Worm (Caenorhabditis elegans) whole organism, L1 larva: ENCODE measurements around the gene Y26G10.1.

Experiments used
- C04F5.9 ChIP-seq: sonication (generic microtip); optimal IDR thresholded peaks from 2 replicates; lab custom pipeline; 2016; ENCODE audit warnings: missing genetic modification characterization, missing compliant biosample characterization
- Y116A8C.19 ChIP-seq: sonication (generic microtip); optimal IDR thresholded peaks from 2 replicates; lab custom pipeline; 2016; ENCODE audit warnings: missing compliant biosample characterization, missing genetic modification characterization, borderline replicate concordance
- aly-2 ChIP-seq: fragments of 150-350 bp; optimal IDR thresholded peaks from 2 replicates; lab custom pipeline; 2014; ENCODE audit warnings: missing biosample characterization, missing genetic modification characterization
- ceh-63 ChIP-seq: fragments of 200-800 bp; sonication (Bioruptor generic); optimal IDR thresholded peaks from 2 replicates; lab custom pipeline; 2018; ENCODE audit warnings: mild to moderate bottlenecking, missing genetic modification characterization, missing compliant biosample characterization
- ceh-8 ChIP-seq: fragments of 200-800 bp; sonication (Bioruptor generic); optimal IDR thresholded peaks from 2 replicates; lab custom pipeline; 2018; ENCODE audit warnings: mild to moderate bottlenecking, missing genetic modification characterization, moderate library complexity, missing compliant biosample characterization
- ces-1 ChIP-seq: fragments of 150-350 bp; optimal IDR thresholded peaks from 2 replicates; lab custom pipeline; 2014; ENCODE audit warnings: missing biosample characterization, missing genetic modification reagents, missing genetic modification characterization
- efl-1 ChIP-seq, 4 experiments: fragments of 150-350 bp; optimal IDR thresholded peaks in 3 of 4; peaks in 1 of 4; 1 replicate in 1 of 4; 2 replicates in 3 of 4; lab custom pipeline; 2014; ENCODE audit warnings: missing biosample characterization in 2 of 4, missing genetic modification characterization in 2 of 4, missing genetic modification reagents in 2 of 4
- egl-27 ChIP-seq, 2 experiments: fragments of 150-350 bp in 1 of 2; sonication (generic microtip); optimal IDR thresholded peaks; 3 replicates each; lab custom pipeline; 2017 to 2018; ENCODE audit warnings: missing biosample characterization in 2 of 2, missing genetic modification characterization in 2 of 2, missing genetic modification reagents in 2 of 2
- elt-2 ChIP-seq: sonication (generic microtip); optimal IDR thresholded peaks from 2 replicates; lab custom pipeline; 2016; ENCODE audit warnings: missing genetic modification characterization, mild to moderate bottlenecking, inconsistent platforms, missing compliant biosample characterization, missing genetic modification reagents
- fkh-4 ChIP-seq: sonication (generic microtip); optimal IDR thresholded peaks from 2 replicates; lab custom pipeline; 2016; ENCODE audit warnings: missing compliant biosample characterization, missing genetic modification characterization, borderline replicate concordance
- fos-1 ChIP-seq: fragments of 150-350 bp; optimal IDR thresholded peaks from 2 replicates; lab custom pipeline; 2014; ENCODE audit warnings: missing biosample characterization, missing genetic modification characterization
- grh-1 ChIP-seq: fragments of 200-800 bp; sonication (Bioruptor generic); IDR thresholded peaks from 2 replicates; pipeline ENCODE4 v1.3.6; 2022; ENCODE audit warnings: missing genetic modification reagents, missing genetic modification characterization, missing compliant biosample characterization
- lin-14 ChIP-seq: fragments of 200-800 bp; sonication (Bioruptor generic); optimal IDR thresholded peaks from 2 replicates; lab custom pipeline; 2018; ENCODE audit warnings: mild to moderate bottlenecking, missing genetic modification characterization, moderate library complexity, missing compliant biosample characterization
- lin-15B ChIP-seq: fragments of 150-350 bp; sonication (generic microtip); optimal IDR thresholded peaks from 3 replicates; lab custom pipeline; 2014; ENCODE audit warnings: missing biosample characterization, missing genetic modification characterization
- lin-39 ChIP-seq: fragments of 150-350 bp; optimal IDR thresholded peaks from 2 replicates; lab custom pipeline; 2014; ENCODE audit warnings: missing biosample characterization, missing genetic modification reagents, missing genetic modification characterization
- lsy-2 ChIP-seq, 2 experiments: fragments of 150-350 bp; optimal IDR thresholded peaks; 2 replicates each; lab custom pipeline; 2014; ENCODE audit warnings: missing biosample characterization in 2 of 2, missing genetic modification characterization in 2 of 2
- mep-1 ChIP-seq: fragments of 150-350 bp; optimal IDR thresholded peaks from 2 replicates; lab custom pipeline; 2014; ENCODE audit warnings: missing biosample characterization, missing genetic modification characterization
- nhr-11 ChIP-seq: fragments of 150-350 bp; optimal IDR thresholded peaks from 2 replicates; lab custom pipeline; 2014; ENCODE audit warnings: missing biosample characterization, missing genetic modification characterization
- nhr-19 ChIP-seq: fragments of 200-800 bp; sonication (Bioruptor generic); conservative IDR thresholded peaks from 2 replicates; pipeline ENCODE4 v1.3.6; 2022; ENCODE audit warnings: missing genetic modification characterization, missing compliant biosample characterization
- nhr-237 ChIP-seq: fragments of 150-350 bp; optimal IDR thresholded peaks from 2 replicates; lab custom pipeline; 2014; ENCODE audit warnings: missing biosample characterization, missing genetic modification characterization
- nhr-28 ChIP-seq: fragments of 150-350 bp; optimal IDR thresholded peaks from 2 replicates; lab custom pipeline; 2014; ENCODE audit warnings: missing biosample characterization, missing genetic modification characterization
- nhr-71 ChIP-seq: sonication (generic microtip); optimal IDR thresholded peaks from 2 replicates; lab custom pipeline; 2016; ENCODE audit warnings: mild to moderate bottlenecking, missing genetic modification characterization, moderate library complexity, missing compliant biosample characterization
- nhr-77 ChIP-seq: fragments of 150-350 bp; optimal IDR thresholded peaks from 2 replicates; lab custom pipeline; 2014; ENCODE audit warnings: missing biosample characterization, missing genetic modification characterization
- nhr-90 ChIP-seq: sonication (generic microtip); optimal IDR thresholded peaks from 2 replicates; lab custom pipeline; 2016; ENCODE audit warnings: mild to moderate bottlenecking, missing genetic modification characterization, missing compliant biosample characterization; ENCODE audit not compliant: poor library complexity
- pax-3 ChIP-seq: fragments of 200-800 bp; sonication (Bioruptor generic); optimal IDR thresholded peaks from 2 replicates; lab custom pipeline; 2018; ENCODE audit warnings: mild to moderate bottlenecking, missing genetic modification characterization, moderate library complexity, missing compliant biosample characterization
- pqm-1 ChIP-seq: sonication (generic microtip); optimal IDR thresholded peaks from 3 replicates; lab custom pipeline; 2017; ENCODE audit warnings: missing biosample characterization, missing genetic modification characterization
- rnt-1 ChIP-seq: sonication (generic microtip); optimal IDR thresholded peaks from 2 replicates; lab custom pipeline; 2016; ENCODE audit warnings: mild to moderate bottlenecking, missing genetic modification characterization, moderate library complexity, missing compliant biosample characterization
- snpc-4 ChIP-seq: fragments of 150-350 bp; optimal IDR thresholded peaks from 2 replicates; lab custom pipeline; 2014; ENCODE audit warnings: missing biosample characterization, missing genetic modification characterization
- snu-23 ChIP-seq: sonication (generic microtip); optimal IDR thresholded peaks from 2 replicates; lab custom pipeline; 2016; ENCODE audit warnings: missing genetic modification characterization, missing compliant biosample characterization
- sox-4 ChIP-seq: sonication (generic microtip); optimal IDR thresholded peaks from 2 replicates; lab custom pipeline; 2016; ENCODE audit warnings: missing genetic modification characterization, missing compliant biosample characterization
- sptf-1 ChIP-seq: fragments of 150-350 bp; optimal IDR thresholded peaks from 2 replicates; lab custom pipeline; 2014; ENCODE audit warnings: missing biosample characterization, missing genetic modification characterization
- sup-37 ChIP-seq: fragments of 200-800 bp; sonication (Bioruptor generic); optimal IDR thresholded peaks from 2 replicates; lab custom pipeline; 2018; ENCODE audit warnings: mild to moderate bottlenecking, missing genetic modification characterization, missing compliant biosample characterization
- tlp-1 ChIP-seq: fragments of 150-350 bp; optimal IDR thresholded peaks from 2 replicates; lab custom pipeline; 2014; ENCODE audit warnings: missing biosample characterization, missing genetic modification characterization
- unc-98 ChIP-seq: fragments of 200-800 bp; sonication (Bioruptor generic); IDR thresholded peaks from 2 replicates; pipeline ENCODE4 v1.3.6; 2022; ENCODE audit warnings: missing genetic modification characterization, missing compliant biosample characterization
- ztf-11 ChIP-seq, 2 experiments: sonication (generic microtip); optimal IDR thresholded peaks; 2 replicates each; lab custom pipeline; 2016 to 2017; ENCODE audit warnings: missing genetic modification characterization in 2 of 2, missing biosample characterization in 1 of 2, missing compliant biosample characterization in 1 of 2

Gene Y26G10.1

DNA sequence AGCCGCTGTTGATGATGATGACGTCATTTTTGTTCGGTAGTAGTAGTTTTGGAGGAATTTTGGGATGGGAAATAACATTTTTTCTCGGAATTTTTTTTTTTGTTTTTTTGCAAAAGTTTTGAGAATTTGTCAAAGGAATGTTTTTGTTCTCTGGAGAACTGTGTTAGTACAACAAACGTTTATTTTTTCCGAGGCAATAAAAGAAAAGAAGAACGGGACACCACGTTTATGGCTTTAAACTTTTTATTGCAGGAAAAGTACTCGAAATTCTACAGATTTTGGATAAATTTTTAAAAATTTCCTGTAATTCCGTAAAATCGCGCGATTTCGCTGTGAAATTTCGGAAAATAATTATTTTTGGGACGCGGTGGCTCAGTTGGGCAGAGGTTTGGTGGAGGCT is 4.8 kb downstream of the Y26G10.1 start, which contains the start of gene F59A1.13:
Gene F59A1.13, minus strand, starts transcription at position 101 of the 400 bp plus-strand sequence.
- TF ChIP-seq grh-1 (no peak), nhr-237 (tag; lab: Kevin White, UChicago) (no peak), nhr-90 (tag; lab: Kevin White, UChicago) (no peak)
- TF ChIP-seq, all 84 proteins: peak for 0

DNA sequence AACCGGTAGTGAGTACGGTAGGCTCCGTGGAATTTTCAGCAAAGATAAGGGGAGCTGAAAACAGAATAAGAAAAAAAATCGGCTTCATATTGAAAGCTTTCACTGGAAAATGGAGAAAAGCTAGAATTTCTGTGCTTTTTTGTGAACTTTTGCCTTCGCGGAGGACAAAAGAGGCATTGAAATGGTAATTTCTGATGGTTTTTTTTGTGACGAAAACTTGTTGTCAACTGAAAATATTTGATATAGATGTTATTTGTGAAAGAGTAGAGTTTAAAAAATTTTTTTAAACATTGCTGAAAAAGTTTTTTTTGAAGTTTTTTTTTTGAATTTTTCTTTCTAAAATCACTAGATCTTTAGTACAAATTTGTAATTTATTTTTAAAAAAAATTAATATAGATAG is 8.8 kb downstream of the Y26G10.1 start, which contains the start of gene F59A1.18:
Gene F59A1.18, minus strand, starts transcription at position 101 of the 400 bp plus-strand sequence.
- TF ChIP-seq C04F5.9 (tag; lab: Kevin White, UChicago) = no peak

- TF ChIP-seq fos-1 (tag; lab: Kevin White, UChicago) = no peak
- no peak for TF ChIP-seq lin-39
- TF ChIP-seq snu-23 (GFP tag; lab: Kevin White, UChicago) = no peak
- TF ChIP-seq egl-27 (tag; optimal IDR thresholded peaks at IDR 0.05; lab: Kevin White, UChicago) = no peak
- TF ChIP-seq nhr-71 = no peak
- no peak for TF ChIP-seq aly-2 (tag; lab: Kevin White, UChicago)
- no peak for TF ChIP-seq nhr-28 (tag; lab: Kevin White, UChicago)
- TF ChIP-seq grh-1 = no peak
- no peak for TF ChIP-seq Y116A8C.19 (tag; lab: Kevin White, UChicago)
- TF ChIP-seq lin-14 (GFP tag; lab: Kevin White, UChicago) = no peak
- no peak for TF ChIP-seq ces-1
- TF ChIP-seq pax-3 = no peak
- no peak for TF ChIP-seq fkh-4 (tag; lab: Kevin White, UChicago)
- TF ChIP-seq snpc-4 (tag; lab: Kevin White, UChicago) = no peak
- no peak for TF ChIP-seq mep-1 (tag; lab: Kevin White, UChicago)
- no peak for TF ChIP-seq sox-4
- TF ChIP-seq nhr-11 (tag; lab: Kevin White, UChicago) = no peak
Observed at ce11 chrV:17684857-17685256, 10.8 kb downstream of the Y26G10.1 start, which contains the start of the genes F59A1.16 and F59A1.6. F59A1.16 (minus strand) TSS chrV:17684957. F59A1.6 (plus strand) TSS chrV:17685141.

- no peak for TF ChIP-seq nhr-19 (GFP tag; lab: Robert Waterston, UW)
- no peak for TF ChIP-seq ztf-11 (tag; optimal IDR thresholded peaks at IDR 0.05; lab: Kevin White, UChicago)
- TF ChIP-seq pax-3 = no peak
- no peak for TF ChIP-seq mep-1 (tag; lab: Kevin White, UChicago)
- no peak for TF ChIP-seq nhr-11 (tag; lab: Kevin White, UChicago)
- no peak for TF ChIP-seq sptf-1 (tag; lab: Kevin White, UChicago)
- TF ChIP-seq sup-37 = no peak
- TF ChIP-seq ceh-63 (GFP tag; lab: Kevin White, UChicago) = no peak
- TF ChIP-seq lin-39 = no peak
- no peak for TF ChIP-seq ceh-8 (GFP tag; lab: Kevin White, UChicago)
- no peak for TF ChIP-seq pqm-1 (tag; lab: Kevin White, UChicago)
- no peak for TF ChIP-seq unc-98 (GFP tag; lab: Robert Waterston, UW)
- no peak for TF ChIP-seq lin-15B (tag; lab: Kevin White, UChicago)
- no peak for TF ChIP-seq tlp-1 (tag; lab: Kevin White, UChicago)
- no peak for TF ChIP-seq elt-2 (tag; lab: Kevin White, UChicago)
- no peak for TF ChIP-seq rnt-1 (tag; lab: Kevin White, UChicago)
Observed at ce11 chrV:17683763-17684162, 11.9 kb downstream of the Y26G10.1 start, which contains the start of gene F59A1.15. F59A1.15 (minus strand) TSS chrV:17683863.

ce11 chrV:17683290-17683689 is 12.4 kb downstream of the Y26G10.1 start:
- TF ChIP-seq nhr-77 (tag; lab: Kevin White, UChicago) (no peak), lsy-2 (tag; optimal IDR thresholded peaks at IDR 0.05; lab: Kevin White, UChicago) (no peak), efl-1 (optimal IDR thresholded peaks at IDR 0.05; lab: Kevin White, UChicago) (no peak), efl-1 (GFP tag; optimal IDR thresholded peaks at IDR 0.05 in 1 of 2; lab: Kevin White, UChicago) (peak in 1 of 2 experiments; percentile 4)
